Worm (Caenorhabditis elegans) whole organism, L2 larva: ENCODE measurements around the gene F31D5.6.

Experiments used
- elt-1 ChIP-seq: fragments of 150-350 bp; optimal IDR thresholded peaks from 2 replicates; lab custom pipeline; 2014; ENCODE audit warnings: missing biosample characterization, missing genetic modification characterization
- snpc-4 ChIP-seq: fragments of 150-350 bp; optimal IDR thresholded peaks from 2 replicates; lab custom pipeline; 2014; ENCODE audit warnings: missing biosample characterization, missing genetic modification characterization
- unc-39 ChIP-seq: fragments of 150-350 bp; optimal IDR thresholded peaks from 2 replicates; lab custom pipeline; 2014; ENCODE audit warnings: missing biosample characterization, missing genetic modification characterization

ce11 chrII:4211113-4211512 lies 1.6 kb downstream of the F31D5.6 start, which contains the start of gene F31D5.7:
- no peak for TF ChIP-seq elt-1 (tag; lab: Kevin White, UChicago)
- no peak for TF ChIP-seq snpc-4 (tag; lab: Kevin White, UChicago)
- no peak for TF ChIP-seq unc-39 (tag; lab: Kevin White, UChicago)
